Fruit fly (Drosophila melanogaster): Measurements from ENCODE around the gene CG12523.
A peak's percentile ranks its signal among the peaks of the same experiment; 100 is the strongest.

- TF ChIP-seq CG4496 (GFP tag; IDR thresholded peaks at IDR 0.05): no peak
- no peak for TF ChIP-seq fd96Ca (GFP tag; IDR thresholded peaks at IDR 0.05)
- no peak for TF ChIP-seq EcR (GFP tag; optimal IDR thresholded peaks at IDR 0.05)
- no peak for TF ChIP-seq CG9948 (tag; optimal IDR thresholded peaks at IDR 0.05)
- no peak for TF ChIP-seq gl (tag; optimal IDR thresholded peaks at IDR 0.05)
- no peak for TF ChIP-seq Pif1B (GFP tag; optimal IDR thresholded peaks at IDR 0.05)
- TF ChIP-seq CG17806 (tag; optimal IDR thresholded peaks at IDR 0.05): no peak
- no peak for TF ChIP-seq D1 (tag; optimal IDR thresholded peaks at IDR 0.05)
- peak; percentile 22; the same call in 1 of the 2 replicates for TF ChIP-seq Ets98B (GFP tag; IDR thresholded peaks at IDR 0.05)
Observed at dm6 chr3L:10788586-10788985, 12.4 kb upstream of the CG12523 start.

All from whole organism, pupa.